Worm (Caenorhabditis elegans) whole organism, late embryonic: ENCODE measurements around the gene C13B4.1.

Experiments used
- ceh-48 ChIP-seq: sonication (generic microtip); optimal IDR thresholded peaks from 2 replicates; lab custom pipeline; 2016; ENCODE audit warnings: missing genetic modification characterization, inconsistent platforms, missing compliant biosample characterization
- dmd-4 ChIP-seq: sonication (generic microtip); optimal IDR thresholded peaks from 2 replicates; lab custom pipeline; 2016; ENCODE audit warnings: borderline replicate concordance, missing genetic modification characterization, missing compliant biosample characterization
- pax-1 ChIP-seq: fragments of 150-350 bp; optimal IDR thresholded peaks from 2 replicates; lab custom pipeline; 2014; ENCODE audit warnings: missing biosample characterization, missing genetic modification characterization

ce11 chrII:14494414-14494463 lies 14.8 kb upstream of the C13B4.1 start, which contains the start of gene cysl-2:
- TF ChIP-seq ceh-48 (tag; lab: Kevin White, UChicago) (no peak), dmd-4 (no peak), pax-1 (tag; lab: Kevin White, UChicago) (no peak)
